Fruit fly (Drosophila melanogaster) whole organism, embryonic: ENCODE data around the gene Mct1.

Experiments used
- Atf6 ChIP-seq: fragments of 200-800 bp; sonication (Bioruptor generic); IDR thresholded peaks from 2 replicates; pipeline ENCODE4 v1.3.6; 2022; ENCODE audit warnings: missing biosample characterization, missing genetic modification characterization
- CG15514 ChIP-seq: fragments of 200-800 bp; sonication (Bioruptor generic); optimal IDR thresholded peaks from 3 replicates; lab custom pipeline; 2017; ENCODE audit warnings: missing biosample characterization, missing genetic modification characterization, mild to moderate bottlenecking, moderate library complexity, missing genetic modification reagents
- CG17568 ChIP-seq: fragments of 200-800 bp; sonication (Bioruptor generic); optimal IDR thresholded peaks from 2 replicates; lab custom pipeline; 2018; ENCODE audit warnings: missing biosample characterization, mild to moderate bottlenecking, missing genetic modification characterization, moderate library complexity
- CG1832 ChIP-seq: fragments of 200-800 bp; sonication (Bioruptor generic); optimal IDR thresholded peaks from 2 replicates; lab custom pipeline; 2017; ENCODE audit warnings: missing biosample characterization, mild to moderate bottlenecking, missing genetic modification characterization, inconsistent platforms
- CG30431 ChIP-seq: fragments of 200-800 bp; sonication (Bioruptor generic); optimal IDR thresholded peaks from 2 replicates; lab custom pipeline; 2017; ENCODE audit warnings: missing biosample characterization, missing genetic modification characterization
- CG3281 ChIP-seq: fragments of 200-800 bp; sonication (Bioruptor generic); optimal IDR thresholded peaks from 3 replicates; lab custom pipeline; 2017; ENCODE audit warnings: missing biosample characterization, mild to moderate bottlenecking, missing genetic modification characterization
- CoRest ChIP-seq: fragments of 200-800 bp; sonication (Bioruptor generic); optimal IDR thresholded peaks from 3 replicates; lab custom pipeline; 2018; ENCODE audit warnings: missing biosample characterization, mild to moderate bottlenecking, missing genetic modification characterization, moderate library complexity
- Dbx ChIP-seq: fragments of 200-800 bp; sonication (Bioruptor generic); IDR thresholded peaks from 3 replicates; pipeline ENCODE4 v1.3.6; 2022; ENCODE audit warnings: missing biosample characterization, missing genetic modification characterization
- Deaf1 ChIP-seq: fragments of 200-800 bp; optimal IDR thresholded peaks from 3 replicates; lab custom pipeline; 2019; ENCODE audit warnings: missing biosample characterization, mild to moderate bottlenecking, missing genetic modification characterization, moderate library complexity
- Dek ChIP-seq: fragments of 200-800 bp; sonication (Bioruptor generic); optimal IDR thresholded peaks from 3 replicates; lab custom pipeline; 2019; ENCODE audit warnings: missing biosample characterization, mild to moderate bottlenecking, missing genetic modification characterization, moderate library complexity
- Drgx ChIP-seq: fragments of 200-800 bp; sonication (Bioruptor generic); IDR thresholded peaks from 2 replicates; pipeline ENCODE4 v1.3.6; 2022; ENCODE audit warnings: missing biosample characterization, missing genetic modification characterization
- HHEX ChIP-seq: fragments of 200-800 bp; sonication (Bioruptor generic); optimal IDR thresholded peaks from 3 replicates; lab custom pipeline; 2017; ENCODE audit warnings: missing biosample characterization, mild to moderate bottlenecking, missing genetic modification characterization, missing genetic modification reagents
- HLH3B ChIP-seq: fragments of 200-800 bp; sonication (Bioruptor generic); IDR thresholded peaks from 2 replicates; pipeline ENCODE4 v1.3.6; 2022; ENCODE audit warnings: missing biosample characterization, missing genetic modification characterization
- Hmx ChIP-seq: fragments of 200-800 bp; sonication (Bioruptor generic); optimal IDR thresholded peaks from 2 replicates; lab custom pipeline; 2016; ENCODE audit warnings: missing biosample characterization, missing genetic modification characterization
- Sry-β ChIP-seq: fragments of 200-800 bp; sonication (Bioruptor generic); optimal IDR thresholded peaks from 2 replicates; lab custom pipeline; 2018; ENCODE audit warnings: missing biosample characterization, mild to moderate bottlenecking, missing genetic modification characterization, moderate library complexity
- ems ChIP-seq: fragments of 200-800 bp; sonication (Bioruptor generic); optimal IDR thresholded peaks from 3 replicates; lab custom pipeline; 2016; ENCODE audit warnings: missing biosample characterization, missing genetic modification characterization
- exex ChIP-seq: fragments of 200-800 bp; sonication (Bioruptor generic); optimal IDR thresholded peaks from 4 replicates; lab custom pipeline; 2018; ENCODE audit warnings: missing biosample characterization, mild to moderate bottlenecking, missing genetic modification characterization, moderate library complexity
- mam ChIP-seq: fragments of 200-800 bp; sonication (Bioruptor generic); optimal IDR thresholded peaks from 3 replicates; lab custom pipeline; 2016; ENCODE audit warnings: missing biosample characterization, missing genetic modification characterization
- sug ChIP-seq: fragments of 200-800 bp; optimal IDR thresholded peaks from 2 replicates; lab custom pipeline; 2019; ENCODE audit warnings: missing biosample characterization, mild to moderate bottlenecking, missing genetic modification characterization, moderate library complexity
- vnd ChIP-seq: fragments of 200-800 bp; sonication (Bioruptor generic); IDR thresholded peaks from 3 replicates; pipeline ENCODE4 v1.3.6; 2022; ENCODE audit warnings: missing biosample characterization, missing genetic modification characterization; ENCODE audit not compliant: partially characterized antibody

The Mct1 gene

dm6 chrX:2254020-2254626 lies 65.1 kb downstream of the Mct1 start, which contains the start of gene CG3091 (continued):
- no peak for TF ChIP-seq CG30431 (GFP tag; lab: Kevin White, UChicago)
- TF ChIP-seq Dbx (GFP tag; lab: Robert Waterston, UW), result no peak
- peak; percentile 27 for TF ChIP-seq mam (GFP tag; lab: Kevin White, UChicago)
- 0 out of 2 replicates have a peak, but pooled peaks have one; percentile 37 for TF ChIP-seq Atf6
- no peak for TF ChIP-seq vnd
- TF ChIP-seq HLH3B, result no peak
- TF ChIP-seq CG3281 (GFP tag; lab: Kevin White, UChicago), result peak; percentile 16
- TF ChIP-seq Dek (tag; lab: Kevin White, UChicago), result no peak
- TF ChIP-seq CG15514 (GFP tag; lab: Kevin White, UChicago), result peak; percentile 24
- peak; percentile 53 for TF ChIP-seq sug (tag; lab: Kevin White, UChicago)
- no peak for TF ChIP-seq CoRest (tag; lab: Kevin White, UChicago)
- TF ChIP-seq HHEX (GFP tag; lab: Kevin White, UChicago), result no peak
- TF ChIP-seq Sry-β (GFP tag; lab: Kevin White, UChicago), result no peak
- TF ChIP-seq CG17568 (GFP tag; lab: Kevin White, UChicago), result no peak
- no peak for TF ChIP-seq Hmx (GFP tag; lab: Kevin White, UChicago)
- peak; percentile 40; the same call in 1 of the 2 replicates for TF ChIP-seq Drgx (GFP tag; lab: Robert Waterston, UW)
- TF ChIP-seq exex (tag; lab: Kevin White, UChicago), result peak; percentile 59
- peak; percentile 86 for TF ChIP-seq Deaf1 (tag; lab: Kevin White, UChicago)
- no peak for TF ChIP-seq CG1832 (GFP tag; lab: Kevin White, UChicago)
- no peak for TF ChIP-seq ems (GFP tag; lab: Kevin White, UChicago)
